Worm (Caenorhabditis elegans) whole organism, mixed stage, embryonic: ENCODE results near the gene pch-2.

Experiments
- bed-3 ChIP-seq: fragments of 200-800 bp; sonication (Bioruptor generic); optimal IDR thresholded peaks from 3 replicates; lab custom pipeline; 2018; ENCODE audit warnings: mild to moderate bottlenecking, missing genetic modification characterization, moderate library complexity, missing compliant biosample characterization
- elt-3 ChIP-seq: fragments of 150-350 bp; optimal IDR thresholded peaks from 2 replicates; lab custom pipeline; 2014; ENCODE audit warnings: missing biosample characterization, missing genetic modification characterization
- lin-13 ChIP-seq: fragments of 150-350 bp; optimal IDR thresholded peaks from 2 replicates; lab custom pipeline; 2014; ENCODE audit warnings: missing biosample characterization, missing genetic modification characterization
- lsy-2 ChIP-seq: fragments of 150-350 bp; optimal IDR thresholded peaks from 2 replicates; lab custom pipeline; 2014; ENCODE audit warnings: missing biosample characterization, missing genetic modification characterization
- nhr-12 ChIP-seq: fragments of 150-350 bp; optimal IDR thresholded peaks from 2 replicates; lab custom pipeline; 2014; ENCODE audit warnings: missing biosample characterization, missing genetic modification characterization
- nhr-237 ChIP-seq: fragments of 150-350 bp; optimal IDR thresholded peaks from 2 replicates; lab custom pipeline; 2014; ENCODE audit warnings: missing biosample characterization, missing genetic modification characterization
- pha-4 ChIP-seq: fragments of 150-350 bp; optimal IDR thresholded peaks from 2 replicates; lab custom pipeline; 2018; ENCODE audit warnings: missing biosample characterization, missing genetic modification reagents, missing genetic modification characterization
- snpc-4 ChIP-seq: fragments of 150-350 bp; optimal IDR thresholded peaks from 2 replicates; lab custom pipeline; 2014; ENCODE audit warnings: missing biosample characterization, missing genetic modification characterization
- ztf-11 ChIP-seq: fragments of 150-350 bp; optimal IDR thresholded peaks from 2 replicates; lab custom pipeline; 2014; ENCODE audit warnings: missing biosample characterization, missing genetic modification characterization

DNA sequence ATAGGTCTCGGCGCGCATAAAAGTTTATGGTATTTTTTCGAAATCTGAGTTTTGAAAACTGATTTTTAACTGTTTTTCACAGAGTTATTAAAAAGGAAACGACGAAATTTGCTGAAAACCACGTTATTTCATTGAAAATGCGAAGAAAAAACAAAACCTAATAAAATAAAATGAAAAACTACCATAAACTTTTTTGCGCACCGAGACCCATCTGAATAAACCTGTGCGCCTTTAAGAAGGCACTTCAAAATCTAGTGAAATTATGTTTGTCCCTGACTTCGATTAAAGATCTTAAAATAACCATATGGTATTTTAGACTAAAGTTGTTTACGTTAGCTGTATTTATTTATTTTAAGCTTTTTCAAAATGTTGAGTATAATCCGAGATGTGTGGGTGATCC is 30.4 kb upstream of the pch-2 start:
- no peak for TF ChIP-seq bed-3 (GFP tag; lab: Kevin White, UChicago)
- no peak for TF ChIP-seq nhr-237 (tag; lab: Kevin White, UChicago)
- no peak for TF ChIP-seq ztf-11 (tag; lab: Kevin White, UChicago)
- no peak for TF ChIP-seq elt-3 (tag; lab: Kevin White, UChicago)
- no peak for TF ChIP-seq lsy-2 (tag; lab: Kevin White, UChicago)
- TF ChIP-seq snpc-4 = no peak
- no peak for TF ChIP-seq nhr-12 (tag; lab: Kevin White, UChicago)
- no peak for TF ChIP-seq pha-4 (tag; lab: Kevin White, UChicago)
- no peak for TF ChIP-seq lin-13
